Fruit fly (Drosophila melanogaster) Kc167 (cell line): ENCODE results near the gene CG14736.

ENCODE experiments used
- Myc ChIP-seq: fragments of >200 bp; optimal IDR thresholded peaks from 2 replicates; lab custom pipeline; 2017; ENCODE audit warnings: missing external identifiers
- h ChIP-seq: fragments of >200 bp; optimal IDR thresholded peaks from 3 replicates; lab custom pipeline; 2018; ENCODE audit warnings: missing external identifiers

dm6 chr3R:12031657-12032056 is 8.7 kb upstream of the CG14736 start, which contains the start of the genes CG31358, CG42504 and CG42505:
- TF ChIP-seq h (lab: Kevin White, UChicago) (no peak), Myc (lab: Kevin White, UChicago) (no peak)
